Worm (Caenorhabditis elegans): ENCODE measurements around the gene csn-6.

DNA sequence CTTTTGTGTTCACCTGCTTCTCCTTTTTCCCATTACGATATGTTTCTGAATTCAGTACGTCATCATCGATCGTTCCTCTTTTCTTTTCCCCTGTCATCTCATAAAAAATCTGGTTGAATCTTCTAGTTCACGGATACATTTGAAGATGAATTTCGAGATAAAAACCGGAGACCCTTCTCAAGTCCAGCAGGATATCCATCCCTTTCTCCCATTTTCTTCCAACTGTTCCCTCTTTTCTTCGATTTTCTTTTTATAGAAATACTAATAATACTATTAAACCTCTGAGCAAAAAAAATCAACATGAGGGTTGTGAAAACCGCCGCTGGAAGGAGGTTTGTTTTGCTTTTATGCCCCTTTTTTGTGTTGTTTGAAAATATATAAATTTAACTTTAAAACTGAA, 44.7 kb upstream of the csn-6 start, which contains the start of gene bus-12:
- TF ChIP-seq snpc-4 (tag; optimal IDR thresholded peaks at IDR 0.05) (no peak), egl-27 (tag; optimal IDR thresholded peaks at IDR 0.05) (no peak), blmp-1 (tag; optimal IDR thresholded peaks at IDR 0.05; ENCODE audit: insufficient read depth) (no peak), zag-1 (tag; optimal IDR thresholded peaks at IDR 0.05) (no peak), ama-1 (optimal IDR thresholded peaks at IDR 0.05) (no peak), aly-2 (tag; optimal IDR thresholded peaks at IDR 0.05) (no peak), lin-11 (tag; optimal IDR thresholded peaks at IDR 0.05) (no peak), ceh-16 (tag; optimal IDR thresholded peaks at IDR 0.05) (no peak), mdl-1 (tag; optimal IDR thresholded peaks at IDR 0.05) (no peak), lsy-2 (tag; optimal IDR thresholded peaks at IDR 0.05) (no peak), nhr-6 (tag; optimal IDR thresholded peaks at IDR 0.05) (no peak), nhr-11 (tag; optimal IDR thresholded peaks at IDR 0.05) (no peak), ztf-11 (tag; optimal IDR thresholded peaks at IDR 0.05) (no peak), F13H6.1 (tag; optimal IDR thresholded peaks at IDR 0.05) (no peak)

Measured in whole organism, L2 larva.